Worm (Caenorhabditis elegans): Measurements from ENCODE around the gene T03F6.10.

Gene T03F6.10

ce11 chrIII:13348891-13349290 is 29.3 kb downstream of the T03F6.10 start:
- no peak for TF ChIP-seq arid-1 (GFP tag; conservative IDR thresholded peaks at IDR 0.05)
- TF ChIP-seq Y48G9A.11 (GFP tag; IDR thresholded peaks at IDR 0.05), result no peak
- no peak for TF ChIP-seq nhr-76 (tag; optimal IDR thresholded peaks at IDR 0.05)
- no peak for TF ChIP-seq gei-8 (GFP tag; optimal IDR thresholded peaks at IDR 0.05)
- no peak for TF ChIP-seq dmd-6 (GFP tag; IDR thresholded peaks at IDR 0.05)
- no peak for TF ChIP-seq ceh-32 (tag; optimal IDR thresholded peaks at IDR 0.05; ENCODE audit: poor library complexity)
- TF ChIP-seq dpl-1 (GFP tag; optimal IDR thresholded peaks at IDR 0.05), result no peak
- TF ChIP-seq unc-62 (GFP tag; optimal IDR thresholded peaks at IDR 0.05 in 1 of 2), result peak in 1 of 2 experiments; percentile 28
- no peak for TF ChIP-seq unc-62 (tag; optimal IDR thresholded peaks at IDR 0.05)
- TF ChIP-seq rbr-2 (tag; optimal IDR thresholded peaks at IDR 0.05), result peak; percentile 36
- TF ChIP-seq F10B5.3 (tag; optimal IDR thresholded peaks at IDR 0.05), result no peak
- no peak for TF ChIP-seq zip-11 (GFP tag; IDR thresholded peaks at IDR 0.05)
- TF ChIP-seq nhr-28 (tag; optimal IDR thresholded peaks at IDR 0.05), result no peak
- no peak for TF ChIP-seq ctbp-1 (GFP tag; IDR thresholded peaks at IDR 0.05)
- TF ChIP-seq daf-8 (GFP tag; IDR thresholded peaks at IDR 0.05), result no peak
- TF ChIP-seq nhr-10 (tag; optimal IDR thresholded peaks at IDR 0.05), result no peak
- no peak for TF ChIP-seq dmd-9 (GFP tag; IDR thresholded peaks at IDR 0.05)

ce11 chrIII:13347782-13348327 is 30.3 kb downstream of the T03F6.10 start:
- TF ChIP-seq spr-1 (tag; optimal IDR thresholded peaks at IDR 0.05) (no peak), mxl-3 (GFP tag; optimal IDR thresholded peaks at IDR 0.05) (no peak), duxl-1 (tag; optimal IDR thresholded peaks at IDR 0.05; ENCODE audit: poor library complexity) (no peak), lsy-2 (tag; optimal IDR thresholded peaks at IDR 0.05) (peak in 1 of 2 experiments; percentile 10), rbr-2 (tag; optimal IDR thresholded peaks at IDR 0.05) (peak; percentile 32), unc-62 (GFP tag; optimal IDR thresholded peaks at IDR 0.05 in 1 of 2) (peak in 1 of 2 experiments; percentile 63), unc-62 (tag; optimal IDR thresholded peaks at IDR 0.05) (no peak)

- no peak for TF ChIP-seq lin-1 (GFP tag; IDR thresholded peaks at IDR 0.05)
- 0 out of 2 replicates have a peak, but pooled peaks have one; percentile 24 for TF ChIP-seq tra-1 (GFP tag; IDR thresholded peaks at IDR 0.05)
- TF ChIP-seq nhr-11 (tag; optimal IDR thresholded peaks at IDR 0.05), result no peak
- TF ChIP-seq mxl-2 (GFP tag; conservative IDR thresholded peaks at IDR 0.05), result no peak
- peak; percentile 25 for TF ChIP-seq hlh-11 (tag; optimal IDR thresholded peaks at IDR 0.05)
- 0 out of 2 replicates have a peak, but pooled peaks have one; percentile 11 for TF ChIP-seq php-3 (GFP tag; IDR thresholded peaks at IDR 0.05)
- peak; percentile 44 for TF ChIP-seq mep-1 (tag; optimal IDR thresholded peaks at IDR 0.05)
- TF ChIP-seq dve-1 (tag; optimal IDR thresholded peaks at IDR 0.05; ENCODE audit: insufficient read depth), result peak; percentile 17
Measured at ce11 chrIII:13346785-13347184, 31.4 kb downstream of the T03F6.10 start, which contains the start of gene mtm-6. Gene mtm-6 (plus strand): TSS chrIII:13347085.

- TF ChIP-seq mxl-2 (GFP tag; conservative IDR thresholded peaks at IDR 0.05), result no peak
- no peak for TF ChIP-seq zip-11 (GFP tag; IDR thresholded peaks at IDR 0.05)
- peak; percentile 5 for TF ChIP-seq nhr-77 (tag; optimal IDR thresholded peaks at IDR 0.05)
- TF ChIP-seq mes-2 (tag; optimal IDR thresholded peaks at IDR 0.05; ENCODE audit: poor library complexity, severe bottlenecking), result peak; percentile 36
- TF ChIP-seq hlh-11 (tag; optimal IDR thresholded peaks at IDR 0.05), result peak; percentile 40
- no peak for TF ChIP-seq tag-97 (GFP tag; IDR thresholded peaks at IDR 0.05)
- TF ChIP-seq nhr-6 (tag; optimal IDR thresholded peaks at IDR 0.05), result peak; percentile 29
- peak; percentile 40; the same call in 1 of the 2 replicates for TF ChIP-seq dmd-6 (GFP tag; IDR thresholded peaks at IDR 0.05)
- peak; percentile 31 for TF ChIP-seq duxl-1 (tag; optimal IDR thresholded peaks at IDR 0.05; ENCODE audit: poor library complexity)
- no peak for TF ChIP-seq nhr-76 (tag; optimal IDR thresholded peaks at IDR 0.05)
- TF ChIP-seq ces-1 (GFP tag; optimal IDR thresholded peaks at IDR 0.05), result no peak
- peak; percentile 49 for TF ChIP-seq mep-1 (tag; optimal IDR thresholded peaks at IDR 0.05)
- peak; percentile 1 for TF ChIP-seq pqm-1 (tag; optimal IDR thresholded peaks at IDR 0.05)
- no peak for TF ChIP-seq cey-2 (tag; optimal IDR thresholded peaks at IDR 0.05; ENCODE audit: borderline replicate concordance, insufficient read depth)
- peak in 1 of 2 experiments; percentile 30 for TF ChIP-seq lsy-2 (tag; optimal IDR thresholded peaks at IDR 0.05)
- TF ChIP-seq lin-38 (GFP tag; IDR thresholded peaks at IDR 0.05), result peak; percentile 18; the same call in 1 of the 2 replicates
- TF ChIP-seq hlh-30 (tag; optimal IDR thresholded peaks at IDR 0.05; ENCODE audit: insufficient read depth), result peak; percentile 62
- peak; percentile 37 for TF ChIP-seq dpl-1 (GFP tag; optimal IDR thresholded peaks at IDR 0.05)
- peak; percentile 77 for TF ChIP-seq nhr-11 (tag; optimal IDR thresholded peaks at IDR 0.05)
- no peak for TF ChIP-seq spr-1 (tag; optimal IDR thresholded peaks at IDR 0.05)
- TF ChIP-seq nhr-28 (tag; optimal IDR thresholded peaks at IDR 0.05), result peak; percentile 100
- TF ChIP-seq dve-1 (tag; optimal IDR thresholded peaks at IDR 0.05; ENCODE audit: insufficient read depth), result peak; percentile 73
- TF ChIP-seq daf-16 (GFP tag; optimal IDR thresholded peaks at IDR 0.05), result no peak
- TF ChIP-seq daf-16 (tag; optimal IDR thresholded peaks at IDR 0.05), result peak; percentile 62
- TF ChIP-seq fkh-10 (GFP tag; optimal IDR thresholded peaks at IDR 0.05), result no peak
- peak; percentile 1 for TF ChIP-seq ztf-7 (tag; optimal IDR thresholded peaks at IDR 0.05)
Measured at ce11 chrIII:13344538-13345136, 33.5 kb downstream of the T03F6.10 start, which contains the start of gene acaa-2. Gene acaa-2 (plus strand): TSS chrIII:13344937.

Measured in whole organism, L4 larva.